Worm (Caenorhabditis elegans) whole organism, mixed stage, embryonic: ENCODE results near the gene nhr-71.

Experiments used
- M03D4.4 ChIP-seq: sonication (generic microtip); optimal IDR thresholded peaks from 2 replicates; lab custom pipeline; 2017; ENCODE audit warnings: mild to moderate bottlenecking, missing genetic modification characterization, missing compliant biosample characterization
- bed-3 ChIP-seq: fragments of 200-800 bp; sonication (Bioruptor generic); optimal IDR thresholded peaks from 3 replicates; lab custom pipeline; 2018; ENCODE audit warnings: mild to moderate bottlenecking, missing genetic modification characterization, moderate library complexity, missing compliant biosample characterization
- blmp-1 ChIP-seq: fragments of 150-350 bp; optimal IDR thresholded peaks from 2 replicates; lab custom pipeline; 2014; ENCODE audit warnings: missing biosample characterization, missing genetic modification characterization
- ceh-39 ChIP-seq: fragments of 150-350 bp; optimal IDR thresholded peaks from 2 replicates; lab custom pipeline; 2014; ENCODE audit warnings: missing biosample characterization, missing genetic modification characterization
- ceh-43 ChIP-seq: fragments of 200-800 bp; sonication (Bioruptor generic); optimal IDR thresholded peaks from 2 replicates; lab custom pipeline; 2018; ENCODE audit warnings: mild to moderate bottlenecking, missing genetic modification characterization, moderate library complexity, missing compliant biosample characterization
- ceh-83 ChIP-seq: fragments of 200-800 bp; sonication (Bioruptor generic); optimal IDR thresholded peaks from 2 replicates; lab custom pipeline; 2018; ENCODE audit warnings: mild to moderate bottlenecking, missing genetic modification characterization, missing compliant biosample characterization
- ces-1 ChIP-seq: fragments of 150-350 bp; optimal IDR thresholded peaks from 2 replicates; lab custom pipeline; 2014; ENCODE audit warnings: missing biosample characterization, missing genetic modification reagents, missing genetic modification characterization
- cnd-1 ChIP-seq: fragments of 200-800 bp; sonication (Bioruptor generic); optimal IDR thresholded peaks from 2 replicates; lab custom pipeline; 2018; ENCODE audit warnings: mild to moderate bottlenecking, missing genetic modification characterization, missing compliant biosample characterization
- drap-1 ChIP-seq: fragments of 200-800 bp; sonication (Bioruptor generic); optimal IDR thresholded peaks from 3 replicates; lab custom pipeline; 2018; ENCODE audit warnings: mild to moderate bottlenecking, missing genetic modification characterization, missing compliant biosample characterization
- elt-1 ChIP-seq: sonication (generic microtip); optimal IDR thresholded peaks from 2 replicates; lab custom pipeline; 2017; ENCODE audit warnings: missing genetic modification characterization, mild to moderate bottlenecking, missing compliant biosample characterization, antibody characterized with exemption, moderate library complexity, borderline replicate concordance; ENCODE audit not compliant: insufficient read depth
- elt-3 ChIP-seq: fragments of 150-350 bp; optimal IDR thresholded peaks from 2 replicates; lab custom pipeline; 2014; ENCODE audit warnings: missing biosample characterization, missing genetic modification characterization
- flh-1 ChIP-seq: fragments of 200-800 bp; sonication (Bioruptor generic); optimal IDR thresholded peaks from 2 replicates; lab custom pipeline; 2018; ENCODE audit warnings: mild to moderate bottlenecking, missing genetic modification characterization, moderate library complexity, missing compliant biosample characterization
- ham-2 ChIP-seq: fragments of 200-800 bp; sonication (Bioruptor generic); optimal IDR thresholded peaks from 2 replicates; lab custom pipeline; 2018; ENCODE audit warnings: mild to moderate bottlenecking, missing genetic modification characterization, missing compliant biosample characterization
- hlh-1 ChIP-seq: fragments of 150-350 bp; optimal IDR thresholded peaks from 2 replicates; lab custom pipeline; 2014; ENCODE audit warnings: missing biosample characterization, missing genetic modification reagents, missing genetic modification characterization
- lin-13 ChIP-seq: fragments of 150-350 bp; optimal IDR thresholded peaks from 2 replicates; lab custom pipeline; 2014; ENCODE audit warnings: missing biosample characterization, missing genetic modification characterization
- lin-32 ChIP-seq: fragments of 200-800 bp; sonication (Bioruptor generic); optimal IDR thresholded peaks from 2 replicates; lab custom pipeline; 2018; ENCODE audit warnings: mild to moderate bottlenecking, missing genetic modification characterization, missing compliant biosample characterization
- lsy-2 ChIP-seq: fragments of 150-350 bp; optimal IDR thresholded peaks from 2 replicates; lab custom pipeline; 2014; ENCODE audit warnings: missing biosample characterization, missing genetic modification characterization
- mab-5 ChIP-seq: fragments of 150-350 bp; optimal IDR thresholded peaks from 2 replicates; lab custom pipeline; 2014; ENCODE audit warnings: missing biosample characterization, missing genetic modification characterization
- mep-1 ChIP-seq: fragments of 150-350 bp; optimal IDR thresholded peaks from 2 replicates; lab custom pipeline; 2017; ENCODE audit warnings: missing biosample characterization, missing genetic modification reagents, missing genetic modification characterization, inconsistent platforms
- mls-2 ChIP-seq: sonication (generic microtip); optimal IDR thresholded peaks from 2 replicates; lab custom pipeline; 2016; ENCODE audit warnings: mild to moderate bottlenecking, missing genetic modification characterization, moderate library complexity, missing compliant biosample characterization
- nhr-12 ChIP-seq: fragments of 150-350 bp; optimal IDR thresholded peaks from 2 replicates; lab custom pipeline; 2014; ENCODE audit warnings: missing biosample characterization, missing genetic modification characterization
- nhr-2 ChIP-seq: fragments of 150-350 bp; optimal IDR thresholded peaks from 2 replicates; lab custom pipeline; 2014; ENCODE audit warnings: missing biosample characterization, missing genetic modification characterization
- nhr-237 ChIP-seq: fragments of 150-350 bp; optimal IDR thresholded peaks from 2 replicates; lab custom pipeline; 2014; ENCODE audit warnings: missing biosample characterization, missing genetic modification characterization
- nhr-28 ChIP-seq: fragments of 150-350 bp; optimal IDR thresholded peaks from 2 replicates; lab custom pipeline; 2014; ENCODE audit warnings: missing biosample characterization, missing genetic modification characterization
- nhr-76 ChIP-seq: sonication (generic microtip); optimal IDR thresholded peaks from 2 replicates; lab custom pipeline; 2017; ENCODE audit warnings: missing biosample characterization, missing genetic modification characterization
- pha-4 ChIP-seq: fragments of 150-350 bp; optimal IDR thresholded peaks from 2 replicates; lab custom pipeline; 2018; ENCODE audit warnings: missing biosample characterization, missing genetic modification reagents, missing genetic modification characterization
- sem-2 ChIP-seq: fragments of 200-800 bp; sonication (Bioruptor generic); optimal IDR thresholded peaks from 2 replicates; lab custom pipeline; 2018; ENCODE audit warnings: mild to moderate bottlenecking, missing genetic modification characterization, missing compliant biosample characterization
- snpc-4 ChIP-seq: fragments of 150-350 bp; optimal IDR thresholded peaks from 2 replicates; lab custom pipeline; 2014; ENCODE audit warnings: missing biosample characterization, missing genetic modification characterization
- sptf-1 ChIP-seq: sonication (generic microtip); optimal IDR thresholded peaks from 2 replicates; lab custom pipeline; 2017; ENCODE audit warnings: mild to moderate bottlenecking, missing genetic modification characterization, moderate library complexity, missing compliant biosample characterization
- tbx-8 ChIP-seq: fragments of 200-800 bp; sonication (Bioruptor generic); optimal IDR thresholded peaks from 2 replicates; lab custom pipeline; 2018; ENCODE audit warnings: mild to moderate bottlenecking, missing genetic modification characterization, moderate library complexity, missing compliant biosample characterization
- unc-120 ChIP-seq: sonication (generic microtip); optimal IDR thresholded peaks from 2 replicates; lab custom pipeline; 2017; ENCODE audit warnings: missing genetic modification characterization, missing compliant biosample characterization; ENCODE audit not compliant: poor library complexity, severe bottlenecking
- unc-39 ChIP-seq: fragments of 150-350 bp; optimal IDR thresholded peaks from 2 replicates; lab custom pipeline; 2014; ENCODE audit warnings: missing biosample characterization, missing genetic modification characterization
- unc-62 ChIP-seq: fragments of 150-350 bp; optimal IDR thresholded peaks from 2 replicates; lab custom pipeline; 2014; ENCODE audit warnings: missing biosample characterization, missing genetic modification reagents, missing genetic modification characterization
- zip-8 ChIP-seq: fragments of 150-350 bp; optimal IDR thresholded peaks from 2 replicates; lab custom pipeline; 2014; ENCODE audit warnings: missing biosample characterization, missing genetic modification characterization
- ztf-11 ChIP-seq: fragments of 150-350 bp; optimal IDR thresholded peaks from 2 replicates; lab custom pipeline; 2014; ENCODE audit warnings: missing biosample characterization, missing genetic modification characterization

Gene nhr-71

DNA sequence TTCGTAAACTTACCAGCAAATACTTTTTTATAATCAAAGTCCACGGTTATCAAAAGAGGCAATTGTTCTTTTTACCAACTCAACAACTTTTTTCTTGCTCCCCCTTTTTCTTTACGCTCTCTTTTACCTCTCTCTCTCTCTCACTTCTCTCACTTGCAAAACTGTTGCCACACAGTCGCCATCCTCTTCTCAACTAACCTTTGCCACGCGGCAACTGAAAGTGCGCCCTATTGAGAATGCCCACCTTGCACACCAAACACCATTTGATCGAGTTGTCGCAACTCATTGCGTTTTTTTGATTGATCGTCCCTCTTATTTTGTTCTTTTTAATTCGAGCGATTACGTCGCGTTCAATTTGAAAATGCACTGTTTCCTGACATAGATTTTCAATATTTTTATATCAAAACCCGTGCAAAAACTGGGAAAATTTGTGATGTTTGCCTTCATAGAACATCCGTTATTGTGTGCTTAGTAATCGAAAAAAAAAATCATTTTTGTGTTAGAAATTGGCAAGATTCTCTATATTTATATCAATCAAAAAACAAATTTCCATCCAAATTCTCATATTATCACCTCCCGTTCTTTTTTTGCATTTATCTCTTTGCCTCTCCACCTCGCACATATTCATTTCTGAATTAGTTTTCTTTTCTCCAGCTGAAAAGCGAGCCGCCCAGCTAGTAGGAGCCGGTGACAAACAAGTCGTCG is at the start of gene nhr-71:
nhr-71 (plus strand) TSS at position 655 of the 705 bp plus-strand sequence.
- TF ChIP-seq flh-1 (GFP tag; lab: Kevin White, UChicago) (no peak), ceh-39 (tag; lab: Kevin White, UChicago) (peak; percentile 11), sptf-1 (tag; lab: Kevin White, UChicago) (no peak), unc-39 (tag; lab: Kevin White, UChicago) (no peak), nhr-2 (peak; percentile 19), snpc-4 (tag; lab: Kevin White, UChicago) (no peak), unc-120 (tag; lab: Kevin White, UChicago) (no peak), hlh-1 (tag; lab: Kevin White, UChicago) (no peak)

DNA sequence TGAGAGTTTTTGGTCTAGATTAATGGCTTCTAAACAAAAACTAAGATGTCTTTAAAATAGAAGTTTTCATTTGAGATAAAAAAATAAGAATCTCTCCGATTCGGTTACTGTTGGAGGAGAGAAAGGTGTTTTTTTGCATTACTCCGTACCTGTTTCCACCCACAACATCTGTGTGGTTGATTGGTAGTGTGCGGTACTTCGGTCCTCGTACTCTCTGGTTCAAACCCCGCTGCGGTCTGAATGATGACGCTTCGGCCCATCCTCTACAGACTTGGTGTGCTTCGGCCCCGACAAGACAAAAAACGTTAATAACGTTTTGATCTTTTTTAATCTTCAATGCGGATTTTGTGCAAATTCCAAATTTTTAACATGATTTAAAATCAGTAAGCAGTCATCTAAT is 49.6 kb upstream of the nhr-71 start:
- no peak for TF ChIP-seq tbx-8
- no peak for TF ChIP-seq mep-1
- TF ChIP-seq sem-2 (GFP tag; lab: Kevin White, UChicago) = no peak
- no peak for TF ChIP-seq ceh-83 (GFP tag; lab: Kevin White, UChicago)
- no peak for TF ChIP-seq mab-5 (tag; lab: Kevin White, UChicago)
- TF ChIP-seq flh-1 (GFP tag; lab: Kevin White, UChicago) = no peak
- TF ChIP-seq unc-62 (GFP tag; lab: Kevin White, UChicago) = no peak
- TF ChIP-seq unc-39 (tag; lab: Kevin White, UChicago) = no peak
- TF ChIP-seq ces-1 (GFP tag; lab: Kevin White, UChicago) = no peak
- TF ChIP-seq blmp-1 (tag; lab: Kevin White, UChicago) = no peak
- TF ChIP-seq unc-120 (tag; lab: Kevin White, UChicago) = no peak
- no peak for TF ChIP-seq ham-2 (GFP tag; lab: Kevin White, UChicago)
- TF ChIP-seq ceh-39 (tag; lab: Kevin White, UChicago) = no peak
- TF ChIP-seq zip-8 (tag; lab: Kevin White, UChicago) = no peak

DNA sequence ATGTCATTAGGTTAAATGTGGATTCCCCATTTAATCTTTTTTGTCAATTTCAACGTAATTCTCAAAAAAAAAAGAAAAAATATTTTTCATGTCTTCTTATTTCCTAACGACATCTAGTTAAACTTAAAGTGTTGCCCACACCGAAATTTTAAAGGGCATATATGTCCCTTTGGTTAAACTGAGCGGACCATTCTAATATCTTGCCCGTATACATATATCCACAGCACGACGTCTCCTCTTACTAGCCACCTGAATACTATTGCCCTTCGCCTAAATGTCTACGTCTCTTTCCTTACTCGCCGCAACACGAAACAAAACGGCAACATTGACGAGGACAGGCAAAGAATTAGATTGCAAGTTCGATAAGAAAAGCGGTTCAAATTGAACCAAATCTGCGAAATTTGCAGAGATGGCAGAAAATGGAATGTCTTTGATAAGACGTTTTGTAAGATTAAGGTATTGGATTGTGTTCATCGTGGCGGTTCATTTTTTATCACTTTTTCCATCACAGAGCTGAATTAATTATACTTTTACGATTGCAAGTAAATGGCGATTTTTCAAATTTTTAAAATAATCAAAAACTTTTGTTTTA is 46.4 kb upstream of the nhr-71 start:
- TF ChIP-seq bed-3 (GFP tag; lab: Kevin White, UChicago) = no peak
- peak; percentile 55 for TF ChIP-seq ceh-83 (GFP tag; lab: Kevin White, UChicago)
- TF ChIP-seq hlh-1 (tag; lab: Kevin White, UChicago) = peak; percentile 94
- TF ChIP-seq nhr-12 (tag; lab: Kevin White, UChicago) = peak; percentile 87
- peak; percentile 54 for TF ChIP-seq M03D4.4 (tag; lab: Kevin White, UChicago)
- TF ChIP-seq elt-3 (tag; lab: Kevin White, UChicago) = peak; percentile 95
- TF ChIP-seq elt-1 (tag; lab: Kevin White, UChicago) = peak; percentile 88
- TF ChIP-seq snpc-4 (tag; lab: Kevin White, UChicago) = no peak
- TF ChIP-seq sem-2 (GFP tag; lab: Kevin White, UChicago) = no peak
- TF ChIP-seq lin-32 (GFP tag; lab: Kevin White, UChicago) = peak; percentile 30
- peak; percentile 94 for TF ChIP-seq ceh-39 (tag; lab: Kevin White, UChicago)
- peak; percentile 100 for TF ChIP-seq nhr-237
- TF ChIP-seq unc-62 (GFP tag; lab: Kevin White, UChicago) = peak; percentile 95
- TF ChIP-seq flh-1 (GFP tag; lab: Kevin White, UChicago) = no peak
- TF ChIP-seq lin-13 = peak; percentile 98
- peak; percentile 95 for TF ChIP-seq mab-5 (tag; lab: Kevin White, UChicago)
- peak; percentile 89 for TF ChIP-seq nhr-28 (tag; lab: Kevin White, UChicago)
- peak; percentile 88 for TF ChIP-seq cnd-1 (tag; lab: Kevin White, UChicago)
- TF ChIP-seq lsy-2 = peak; percentile 90
- TF ChIP-seq nhr-2 = peak; percentile 37
- TF ChIP-seq pha-4 (tag; lab: Kevin White, UChicago) = peak; percentile 99
- TF ChIP-seq ham-2 (GFP tag; lab: Kevin White, UChicago) = no peak
- TF ChIP-seq drap-1 (GFP tag; lab: Kevin White, UChicago) = peak; percentile 91
- TF ChIP-seq ces-1 (GFP tag; lab: Kevin White, UChicago) = peak; percentile 99
- TF ChIP-seq mep-1 = peak; percentile 96
- peak; percentile 89 for TF ChIP-seq unc-120 (tag; lab: Kevin White, UChicago)
- peak; percentile 90 for TF ChIP-seq ztf-11
- peak; percentile 79 for TF ChIP-seq mls-2
- TF ChIP-seq ceh-43 = no peak
- peak; percentile 97 for TF ChIP-seq unc-39 (tag; lab: Kevin White, UChicago)
- TF ChIP-seq zip-8 (tag; lab: Kevin White, UChicago) = no peak
- peak; percentile 90 for TF ChIP-seq sptf-1 (tag; lab: Kevin White, UChicago)
- TF ChIP-seq blmp-1 (tag; lab: Kevin White, UChicago) = no peak
- TF ChIP-seq tbx-8 = no peak
- peak; percentile 82 for TF ChIP-seq nhr-76 (tag; lab: Kevin White, UChicago)
